Worm (Caenorhabditis elegans): Measurements from ENCODE around the gene fbxb-44.

fbxb-44 gene

DNA sequence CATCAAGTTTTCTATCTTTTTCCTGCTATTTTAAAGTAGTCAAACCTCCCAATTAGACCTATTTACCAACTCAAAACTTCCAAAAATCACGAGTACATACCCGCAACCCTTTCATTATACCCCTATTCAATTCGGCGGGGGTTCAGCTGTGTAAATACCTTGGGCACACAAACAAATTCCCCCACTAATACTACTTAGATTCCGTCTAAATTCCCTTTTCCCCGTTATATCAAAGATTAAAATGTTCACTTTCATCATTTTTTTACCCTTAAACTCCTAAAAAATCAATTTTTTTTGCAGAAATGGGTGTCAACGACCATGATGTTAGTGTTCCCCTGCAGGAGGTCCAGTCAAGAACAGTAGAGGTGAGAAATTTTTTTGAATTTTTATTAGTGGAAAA lies 34.4 kb upstream of the fbxb-44 start, which contains the start of gene fdgt-1:
TSS of gene fdgt-1 (plus strand) at position 301 of the 400 bp plus-strand sequence.
- TF ChIP-seq lin-40 (tag; optimal IDR thresholded peaks at IDR 0.05): no peak
- no peak for TF ChIP-seq ets-4 (GFP tag; optimal IDR thresholded peaks at IDR 0.05)
- TF ChIP-seq nhr-80 (tag; optimal IDR thresholded peaks at IDR 0.05): no peak
- TF ChIP-seq mcd-1 (GFP tag; IDR thresholded peaks at IDR 0.05): no peak
- TF ChIP-seq T07F8.4 (tag; optimal IDR thresholded peaks at IDR 0.05): no peak
- no peak for TF ChIP-seq hlh-26 (GFP tag; conservative IDR thresholded peaks at IDR 0.05)
- no peak for TF ChIP-seq snpc-1.1 (tag; optimal IDR thresholded peaks at IDR 0.05; ENCODE audit: insufficient read depth)
- no peak for TF ChIP-seq ceh-27 (GFP tag; optimal IDR thresholded peaks at IDR 0.05)
- TF ChIP-seq nhr-27 (tag; optimal IDR thresholded peaks at IDR 0.05): no peak

DNA sequence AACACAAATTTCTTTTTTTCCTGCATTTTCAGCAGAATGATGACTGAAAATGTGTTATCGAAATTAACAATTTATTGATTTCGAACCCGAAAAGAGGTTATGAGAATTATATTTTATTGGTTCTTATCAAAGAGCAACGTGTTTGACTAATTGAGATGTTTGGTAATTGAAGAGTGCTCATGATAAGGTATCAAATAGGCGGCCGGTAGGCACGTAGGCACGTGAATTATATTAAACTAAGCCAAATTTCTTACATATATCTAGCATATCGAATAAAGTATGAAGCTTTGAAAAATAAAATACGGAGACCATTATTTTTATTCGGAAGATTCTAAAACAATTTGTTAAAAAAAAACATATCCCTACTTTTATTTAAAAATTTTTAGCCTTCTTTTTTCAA lies 21.3 kb upstream of the fbxb-44 start, which contains the start of gene math-45:
TSS of gene math-45 (minus strand) at position 101 of the 400 bp plus-strand sequence.
- no peak for TF ChIP-seq dpl-1 (GFP tag; optimal IDR thresholded peaks at IDR 0.05)

DNA sequence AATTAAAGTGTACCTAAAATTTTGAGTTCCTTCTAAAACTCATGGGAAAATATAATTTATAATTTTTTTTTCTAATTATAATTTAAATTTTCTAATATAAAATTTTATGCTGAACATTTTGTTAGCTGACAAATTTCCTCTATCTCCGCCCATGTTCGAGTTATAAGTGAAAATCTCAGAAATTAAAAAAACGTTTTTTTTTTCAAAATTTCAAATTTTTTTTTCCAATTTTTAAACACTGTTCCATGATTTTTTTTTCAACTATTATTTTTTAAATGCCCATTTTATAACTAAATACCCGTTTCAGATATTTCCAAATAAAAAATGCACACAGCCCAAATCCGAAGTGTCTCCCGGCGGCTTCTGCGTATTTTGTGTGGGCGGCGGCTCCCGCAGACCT lies 19.8 kb upstream of the fbxb-44 start, which contains the start of gene Y51H7BR.8:
TSS of gene Y51H7BR.8 (plus strand) at position 301 of the 400 bp plus-strand sequence.
- no peak for TF ChIP-seq somi-1 (GFP tag; optimal IDR thresholded peaks at IDR 0.05)
- TF ChIP-seq die-1 (tag; optimal IDR thresholded peaks at IDR 0.05): no peak
- TF ChIP-seq tbp1 (GFP tag; optimal IDR thresholded peaks at IDR 0.05): no peak
- TF ChIP-seq rcor-1 (GFP tag; IDR thresholded peaks at IDR 0.05): no peak
- TF ChIP-seq lin-35 (GFP tag; optimal IDR thresholded peaks at IDR 0.05): no peak
- no peak for TF ChIP-seq hmg-20 (GFP tag; IDR thresholded peaks at IDR 0.05)
- no peak for TF ChIP-seq F37B4.10 (GFP tag; IDR thresholded peaks at IDR 0.05)
- TF ChIP-seq ztf-28 (GFP tag; IDR thresholded peaks at IDR 0.05): no peak
- TF ChIP-seq attf-6 (GFP tag; IDR thresholded peaks at IDR 0.05): no peak
- TF ChIP-seq nfya-2 (GFP tag; IDR thresholded peaks at IDR 0.05): no peak
- TF ChIP-seq madf-8 (GFP tag; conservative IDR thresholded peaks at IDR 0.05): no peak
- TF ChIP-seq mcd-1 (GFP tag; IDR thresholded peaks at IDR 0.05): no peak
- TF ChIP-seq zfh-2 (GFP tag; conservative IDR thresholded peaks at IDR 0.05): no peak
- TF ChIP-seq dpff-1 (tag; optimal IDR thresholded peaks at IDR 0.05): no peak
- TF ChIP-seq attf-3 (GFP tag; conservative IDR thresholded peaks at IDR 0.05): no peak
- no peak for TF ChIP-seq dpl-1 (GFP tag; optimal IDR thresholded peaks at IDR 0.05)
- no peak for TF ChIP-seq Y53G8AR.9 (GFP tag; conservative IDR thresholded peaks at IDR 0.05)

- TF ChIP-seq T07F8.4 (tag; optimal IDR thresholded peaks at IDR 0.05): no peak
- TF ChIP-seq tlf-1 (GFP tag; optimal IDR thresholded peaks at IDR 0.05): no peak
- TF ChIP-seq mxl-1 (tag; optimal IDR thresholded peaks at IDR 0.05): peak; percentile 18
- peak; percentile 7 for TF ChIP-seq ceh-79 (tag; optimal IDR thresholded peaks at IDR 0.05)
- no peak for TF ChIP-seq ccch-3 (GFP tag; optimal IDR thresholded peaks at IDR 0.05)
- no peak for TF ChIP-seq dpff-1 (tag; optimal IDR thresholded peaks at IDR 0.05)
- TF ChIP-seq ama-1 (optimal IDR thresholded peaks at IDR 0.05): no peak
- peak in 1 of 2 experiments; percentile 25 for TF ChIP-seq ama-1 (GFP tag; optimal IDR thresholded peaks at IDR 0.05)
- no peak for TF ChIP-seq nhr-27 (tag; optimal IDR thresholded peaks at IDR 0.05)
- TF ChIP-seq lag-1 (GFP tag; IDR thresholded peaks at IDR 0.05): no peak
- TF ChIP-seq egl-18 (GFP tag; IDR thresholded peaks at IDR 0.05): no peak
- TF ChIP-seq atf-7 (tag; optimal IDR thresholded peaks at IDR 0.05): no peak
- no peak for TF ChIP-seq ekl-4 (GFP tag; IDR thresholded peaks at IDR 0.05)
- TF ChIP-seq F10E7.11 (tag; optimal IDR thresholded peaks at IDR 0.05): no peak
- TF ChIP-seq F23B12.7 (tag; optimal IDR thresholded peaks at IDR 0.05; ENCODE audit: insufficient read depth): peak; percentile 55
- TF ChIP-seq B0035.1 (tag; optimal IDR thresholded peaks at IDR 0.05): no peak
- no peak for TF ChIP-seq repo-1 (tag; optimal IDR thresholded peaks at IDR 0.05)
- TF ChIP-seq Y95B8A.8 (GFP tag; IDR thresholded peaks at IDR 0.05): no peak
- 0 out of 2 replicates have a peak, but pooled peaks have one; percentile 64 for TF ChIP-seq ztf-28 (GFP tag; IDR thresholded peaks at IDR 0.05)
- peak; percentile 58 for TF ChIP-seq mcd-1 (GFP tag; IDR thresholded peaks at IDR 0.05)
- TF ChIP-seq aptf-3 (GFP tag; IDR thresholded peaks at IDR 0.05): no peak
- TF ChIP-seq F37B4.10 (GFP tag; IDR thresholded peaks at IDR 0.05): no peak
- peak; percentile 60 for TF ChIP-seq rpc-1 (optimal IDR thresholded peaks at IDR 0.05)
- TF ChIP-seq rpc-1 (tag; optimal IDR thresholded peaks at IDR 0.05): peak; percentile 73
- TF ChIP-seq sea-2 (GFP tag; IDR thresholded peaks at IDR 0.05): no peak
- no peak for TF ChIP-seq egl-44 (GFP tag; IDR thresholded peaks at IDR 0.05)
Measured at ce11 chrII:1519867-1520266, 18.8 kb upstream of the fbxb-44 start.

Measured in whole organism, young adult.